Fruit fly (Drosophila melanogaster) Kc167 (cell line): ENCODE data around the gene CG42537.

Source experiments
- Myc ChIP-seq: fragments of >200 bp; optimal IDR thresholded peaks from 2 replicates; lab custom pipeline; 2017; ENCODE audit warnings: missing external identifiers
- Sin3A ChIP-seq: fragments of >200 bp; optimal IDR thresholded peaks from 2 replicates; lab custom pipeline; 2018; ENCODE audit warnings: missing external identifiers
- h ChIP-seq: fragments of >200 bp; optimal IDR thresholded peaks from 3 replicates; lab custom pipeline; 2018; ENCODE audit warnings: missing external identifiers
- insv ChIP-seq: fragments of >200 bp; optimal IDR thresholded peaks from 3 replicates; lab custom pipeline; 2018; ENCODE audit warnings: missing external identifiers
- psq ChIP-seq: fragments of >200 bp; optimal IDR thresholded peaks from 2 replicates; lab custom pipeline; 2017; ENCODE audit warnings: missing external identifiers
- ttk ChIP-seq: sonication (Bioruptor generic); optimal IDR thresholded peaks from 2 replicates; lab custom pipeline; 2017; ENCODE audit warnings: missing external identifiers

CG42537 gene

dm6 chr3R:6377497-6377896 is at the start of gene CG42537:
TSS of gene CG42537 (plus strand) at chr3R:6377797.
- no peak for TF ChIP-seq ttk (lab: Kevin White, UChicago)
- TF ChIP-seq h (lab: Kevin White, UChicago): no peak

DNA sequence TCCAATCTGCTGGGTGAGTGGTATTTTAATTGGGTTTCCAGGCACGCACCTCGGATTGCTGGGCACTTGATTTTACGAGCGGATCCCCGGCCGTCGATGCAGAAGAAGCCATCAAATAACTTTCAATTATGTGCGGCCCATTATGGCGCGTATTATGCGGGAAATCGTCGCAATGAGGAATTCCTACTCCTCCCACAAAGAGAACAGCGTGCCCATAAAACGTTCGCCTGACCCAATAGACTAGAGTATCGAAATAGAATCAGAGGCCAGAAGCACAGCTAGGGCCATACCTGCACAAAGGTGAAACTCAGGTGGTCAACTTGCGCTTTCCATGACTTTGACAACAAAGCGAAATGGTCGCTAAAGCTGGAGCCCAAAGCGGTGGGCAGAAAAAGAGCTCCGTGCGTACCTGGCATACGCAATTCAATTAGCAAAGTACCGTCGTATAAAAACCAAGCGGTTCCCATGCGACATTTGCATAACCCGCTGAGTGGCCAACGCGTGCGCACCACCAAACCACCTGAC is 47.8 kb upstream of the CG42537 start, which contains the start of gene Osi18:
Gene Osi18, plus strand, starts transcription at position 475 of the 525 bp plus-strand sequence.
- TF ChIP-seq h (lab: Kevin White, UChicago) (no peak), psq (lab: Kevin White, UChicago) (no peak), Myc (no peak), insv (no peak), Sin3A (no peak), ttk (lab: Kevin White, UChicago) (no peak)

dm6 chr3R:6334906-6335433 is 42.6 kb upstream of the CG42537 start, which contains the start of gene Osi19:
TSS of gene Osi19 (plus strand) at chr3R:6335362.
- no peak for TF ChIP-seq insv

- TF ChIP-seq psq (lab: Kevin White, UChicago) (no peak), ttk (lab: Kevin White, UChicago) (no peak), h (lab: Kevin White, UChicago) (no peak), Myc (no peak), Sin3A (no peak)
These were observed 40.2 kb upstream of the CG42537 start for dm6 chr3R:6337397-6337796.

DNA sequence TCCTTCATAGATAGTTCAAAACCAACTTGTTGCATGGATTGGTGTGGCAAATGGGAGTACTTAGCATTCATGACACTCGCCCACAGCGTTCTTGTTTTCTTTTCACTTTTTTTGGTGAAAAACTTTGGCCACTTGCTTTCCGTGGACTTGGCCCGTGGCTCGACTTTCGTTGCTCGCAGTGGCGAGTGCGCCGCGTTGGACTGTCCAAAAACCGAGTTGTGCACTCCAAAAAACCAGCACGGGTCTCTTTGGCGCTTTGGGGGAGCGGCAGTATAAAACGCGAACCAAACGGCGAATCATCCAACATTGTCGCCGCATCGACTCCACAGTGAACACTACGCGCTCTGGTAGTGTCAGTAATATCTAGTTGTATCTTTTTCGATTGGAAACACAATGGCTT is 37.8 kb upstream of the CG42537 start, which contains the start of gene Osi20:
Gene Osi20, plus strand, starts transcription at position 301 of the 400 bp plus-strand sequence.
- TF ChIP-seq psq (lab: Kevin White, UChicago) (no peak), Myc (no peak), Sin3A (no peak), ttk (lab: Kevin White, UChicago) (no peak), h (lab: Kevin White, UChicago) (no peak), insv (no peak)

- no peak for TF ChIP-seq h (lab: Kevin White, UChicago)
- TF ChIP-seq Myc: no peak
- no peak for TF ChIP-seq ttk (lab: Kevin White, UChicago)
- TF ChIP-seq psq (lab: Kevin White, UChicago): no peak
- no peak for TF ChIP-seq insv
- TF ChIP-seq Sin3A: no peak
These were observed 35.9 kb upstream of the CG42537 start, which contains the start of gene CG17917 for dm6 chr3R:6341668-6342067. TSS of gene CG17917 (plus strand) at chr3R:6341968.

dm6 chr3R:6342702-6343101 is 34.9 kb upstream of the CG42537 start, which contains the start of gene CG10298:
TSS of gene CG10298 (plus strand) at chr3R:6343002.
- TF ChIP-seq insv (no peak), Myc (no peak), h (lab: Kevin White, UChicago) (no peak), ttk (lab: Kevin White, UChicago) (no peak), Sin3A (no peak), psq (lab: Kevin White, UChicago) (no peak)

DNA sequence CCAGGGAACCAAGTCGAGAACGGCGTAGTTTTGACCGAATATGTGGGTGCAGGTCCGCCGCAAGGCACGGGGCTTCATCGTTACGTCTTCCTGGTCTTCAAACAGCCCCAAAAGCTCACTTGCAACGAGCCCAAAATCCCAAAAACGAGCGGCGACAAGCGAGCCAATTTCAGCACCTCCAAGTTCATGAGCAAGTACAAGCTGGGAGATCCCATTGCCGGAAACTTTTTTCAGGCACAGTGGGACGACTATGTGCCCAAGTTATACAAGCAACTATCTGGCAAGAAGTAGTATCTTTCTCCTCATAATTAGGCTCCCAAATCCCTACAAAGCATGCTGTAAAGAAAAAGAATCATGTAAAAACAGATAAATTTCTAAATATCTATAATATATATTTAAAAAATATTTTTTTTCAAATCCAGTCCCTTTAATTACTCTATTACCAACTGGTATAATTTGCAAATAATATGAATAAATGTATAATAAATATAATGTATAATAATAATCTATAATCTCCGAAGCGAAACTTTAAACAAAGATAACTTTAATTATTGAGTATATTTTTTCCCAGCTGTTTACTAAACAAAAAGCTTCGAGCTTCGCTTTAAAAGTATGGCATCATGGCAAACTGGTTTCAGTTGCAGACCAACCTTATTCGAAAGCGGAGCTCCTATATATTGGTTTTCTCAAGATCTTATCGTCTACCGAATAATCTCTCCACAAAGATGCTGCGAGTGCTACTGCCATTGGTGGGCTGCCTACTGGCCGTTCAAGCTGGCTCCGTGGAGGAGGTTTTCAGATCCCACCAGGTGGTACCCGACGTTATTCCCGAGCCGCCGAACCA is 34.0 kb upstream of the CG42537 start, which contains the start of gene CG17919:
Gene CG17919, plus strand, starts transcription at position 634 of the 844 bp plus-strand sequence.
- TF ChIP-seq Sin3A: no peak
- TF ChIP-seq h (lab: Kevin White, UChicago): no peak
- TF ChIP-seq psq (lab: Kevin White, UChicago): no peak
- no peak for TF ChIP-seq ttk (lab: Kevin White, UChicago)
- no peak for TF ChIP-seq insv
- TF ChIP-seq Myc: no peak

DNA sequence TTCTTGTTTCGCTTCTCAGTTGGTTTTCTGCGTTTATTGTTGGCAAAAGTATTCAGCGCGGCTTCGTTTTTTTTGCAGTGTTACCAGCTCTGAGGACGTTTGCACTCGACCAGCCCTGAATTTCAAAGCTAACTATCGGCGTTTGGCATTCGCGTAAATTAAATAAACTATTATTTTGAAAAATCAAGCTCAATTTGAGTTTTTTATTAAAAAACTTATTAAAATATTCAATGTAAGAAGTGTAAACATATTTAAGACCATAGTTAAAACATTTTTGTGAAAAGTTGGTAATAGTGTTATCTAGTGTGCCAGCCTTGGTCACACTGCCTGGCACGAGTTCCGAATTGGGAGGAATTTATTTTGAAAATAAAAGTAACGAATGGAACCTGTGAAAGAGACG is 31.8 kb upstream of the CG42537 start, which contains the start of the genes SmD2 and CG18048:
Gene SmD2, minus strand, starts transcription at position 98 of the 400 bp plus-strand sequence.
Gene CG18048, plus strand, starts transcription at position 298 of the 400 bp plus-strand sequence.
- no peak for TF ChIP-seq ttk (lab: Kevin White, UChicago)

dm6 chr3R:6348943-6349342 is 28.7 kb upstream of the CG42537 start, which contains the start of gene Hr83:
TSS of gene Hr83 (plus strand) at chr3R:6349243.
- TF ChIP-seq ttk (lab: Kevin White, UChicago) (no peak), insv (no peak), Sin3A (no peak), psq (lab: Kevin White, UChicago) (no peak), h (lab: Kevin White, UChicago) (no peak), Myc (no peak)

dm6 chr3R:6350755-6351154 is 26.8 kb upstream of the CG42537 start, which contains the start of gene Pak:
TSS of gene Pak (plus strand) at chr3R:6350896.
- TF ChIP-seq insv (no peak), Sin3A (no peak), ttk (lab: Kevin White, UChicago) (no peak), psq (lab: Kevin White, UChicago) (no peak), Myc (no peak), h (lab: Kevin White, UChicago) (no peak)

- TF ChIP-seq ttk (lab: Kevin White, UChicago) (no peak), insv (no peak), Sin3A (no peak), Myc (no peak), psq (lab: Kevin White, UChicago) (no peak), h (lab: Kevin White, UChicago) (no peak)
These were observed 26.4 kb upstream of the CG42537 start for dm6 chr3R:6351181-6351580.
